Worm (Caenorhabditis elegans): ENCODE data around the gene K10H10.10.

ce11 chrII:14497848-14498247, 9.7 kb upstream of the K10H10.10 start, which contains the start of gene dhs-8:
- TF ChIP-seq blmp-1 (tag; optimal IDR thresholded peaks at IDR 0.05), result peak; percentile 43
- TF ChIP-seq ztf-11 (tag; optimal IDR thresholded peaks at IDR 0.05), result no peak
- no peak for TF ChIP-seq egl-27 (tag; optimal IDR thresholded peaks at IDR 0.05)

All from whole organism, L1 larva.